Fruit fly (Drosophila melanogaster) whole organism, prepupa: ENCODE measurements around the gene CG15296.
A peak's percentile ranks its signal among the peaks of the same experiment; 100 is the strongest.

Experiments used
- Blimp-1 ChIP-seq: fragments of 200-800 bp; sonication (Bioruptor generic); optimal IDR thresholded peaks from 3 replicates; lab custom pipeline; 2017; ENCODE audit warnings: missing biosample characterization, missing genetic modification characterization, mild to moderate bottlenecking, moderate library complexity, missing genetic modification reagents
- CG10631 ChIP-seq: fragments of 200-800 bp; sonication (Bioruptor generic); optimal IDR thresholded peaks from 2 replicates; lab custom pipeline; 2016; ENCODE audit warnings: missing biosample characterization, missing genetic modification characterization
- CG10669 ChIP-seq: fragments of 200-800 bp; sonication (Bioruptor generic); optimal IDR thresholded peaks from 3 replicates; lab custom pipeline; 2018; ENCODE audit warnings: missing biosample characterization, mild to moderate bottlenecking, missing genetic modification characterization, moderate library complexity
- CG11294 ChIP-seq: fragments of 200-800 bp; sonication (Bioruptor generic); IDR thresholded peaks from 2 replicates; pipeline ENCODE4 v1.3.6; 2022; ENCODE audit warnings: missing biosample characterization, missing genetic modification characterization
- CG11762 ChIP-seq: fragments of 200-800 bp; sonication (Bioruptor generic); optimal IDR thresholded peaks from 3 replicates; lab custom pipeline; 2016; ENCODE audit warnings: missing biosample characterization, missing genetic modification characterization; ENCODE audit not compliant: insufficient read depth
- CG11902 ChIP-seq: fragments of 200-800 bp; sonication (Bioruptor generic); optimal IDR thresholded peaks from 3 replicates; lab custom pipeline; 2016; ENCODE audit warnings: missing biosample characterization, missing genetic modification characterization
- CG15336 ChIP-seq: fragments of 200-800 bp; sonication (Bioruptor generic); IDR thresholded peaks from 2 replicates; pipeline ENCODE4 v1.3.6; 2022; ENCODE audit warnings: missing biosample characterization, missing genetic modification characterization
- CG1621 ChIP-seq: fragments of 200-800 bp; sonication (Bioruptor generic); optimal IDR thresholded peaks from 3 replicates; lab custom pipeline; 2018; ENCODE audit warnings: missing biosample characterization, mild to moderate bottlenecking, missing genetic modification characterization
- CG16779 ChIP-seq: fragments of 200-800 bp; sonication (Bioruptor generic); optimal IDR thresholded peaks from 3 replicates; lab custom pipeline; 2017; ENCODE audit warnings: missing biosample characterization, mild to moderate bottlenecking, missing genetic modification characterization
- CG3032 ChIP-seq: fragments of 200-800 bp; optimal IDR thresholded peaks from 2 replicates; lab custom pipeline; 2019; ENCODE audit warnings: missing biosample characterization, mild to moderate bottlenecking, missing genetic modification characterization, moderate library complexity
- CG31627 ChIP-seq: fragments of 200-800 bp; sonication (Bioruptor generic); optimal IDR thresholded peaks from 3 replicates; lab custom pipeline; 2016; ENCODE audit warnings: missing biosample characterization, missing genetic modification characterization
- CG32006 ChIP-seq: fragments of 200-800 bp; sonication (Bioruptor generic); optimal IDR thresholded peaks from 3 replicates; lab custom pipeline; 2017; ENCODE audit warnings: missing biosample characterization, mild to moderate bottlenecking, missing genetic modification characterization
- CG34406 ChIP-seq: fragments of 200-800 bp; sonication (Bioruptor generic); optimal IDR thresholded peaks from 3 replicates; lab custom pipeline; 2016; ENCODE audit warnings: missing biosample characterization, missing genetic modification characterization
- CG6276 ChIP-seq: fragments of 200-800 bp; sonication (Bioruptor generic); optimal IDR thresholded peaks from 2 replicates; lab custom pipeline; 2017; ENCODE audit warnings: missing biosample characterization, mild to moderate bottlenecking, missing genetic modification characterization
- CG6792 ChIP-seq: fragments of 200-800 bp; sonication (Bioruptor generic); optimal IDR thresholded peaks from 3 replicates; lab custom pipeline; 2016; ENCODE audit warnings: missing biosample characterization, missing genetic modification characterization
- CG6854 ChIP-seq: fragments of 200-800 bp; sonication (Bioruptor generic); optimal IDR thresholded peaks from 2 replicates; lab custom pipeline; 2017; ENCODE audit warnings: missing biosample characterization, mild to moderate bottlenecking, missing genetic modification characterization
- CG7368 ChIP-seq: fragments of 200-800 bp; sonication (Bioruptor generic); optimal IDR thresholded peaks from 3 replicates; lab custom pipeline; 2016; ENCODE audit warnings: missing biosample characterization, missing genetic modification characterization
- CG8119 ChIP-seq: fragments of 200-800 bp; sonication (Bioruptor generic); IDR thresholded peaks from 3 replicates; pipeline ENCODE4 v1.3.6; 2022; ENCODE audit warnings: missing biosample characterization, missing genetic modification characterization
- CG8319 ChIP-seq: fragments of 200-800 bp; sonication (Bioruptor generic); optimal IDR thresholded peaks from 3 replicates; lab custom pipeline; 2016; ENCODE audit warnings: missing biosample characterization, missing genetic modification characterization
- CG8632 ChIP-seq: fragments of 200-800 bp; sonication (Bioruptor generic); optimal IDR thresholded peaks from 3 replicates; lab custom pipeline; 2016; ENCODE audit warnings: missing biosample characterization, missing genetic modification characterization
- Eip78C ChIP-seq: fragments of 200-800 bp; sonication (Bioruptor generic); peaks from one replicate; lab custom pipeline; 2016; ENCODE audit warnings: missing biosample characterization, missing genetic modification characterization
- Eip93F ChIP-seq: fragments of 200-800 bp; sonication (Bioruptor generic); optimal IDR thresholded peaks from 2 replicates; lab custom pipeline; 2016; ENCODE audit warnings: missing biosample characterization, mild to moderate bottlenecking, missing genetic modification characterization
- Ets21C ChIP-seq: fragments of 200-800 bp; sonication (Bioruptor generic); optimal IDR thresholded peaks from 3 replicates; lab custom pipeline; 2016; ENCODE audit warnings: missing biosample characterization, missing genetic modification characterization
- Hr38 ChIP-seq: sonication (Bioruptor generic); optimal IDR thresholded peaks from 2 replicates; lab custom pipeline; 2016; ENCODE audit warnings: missing biosample characterization, missing genetic modification characterization
- Hr4 ChIP-seq: fragments of 200-800 bp; sonication (Bioruptor generic); optimal IDR thresholded peaks from 3 replicates; lab custom pipeline; 2016; ENCODE audit warnings: missing biosample characterization, missing genetic modification characterization
- Lpt ChIP-seq: fragments of 200-800 bp; sonication (Bioruptor generic); optimal IDR thresholded peaks from 3 replicates; lab custom pipeline; 2016; ENCODE audit warnings: missing biosample characterization, missing genetic modification characterization
- Met ChIP-seq: fragments of 200-800 bp; sonication (Bioruptor generic); optimal IDR thresholded peaks from 3 replicates; lab custom pipeline; 2016; ENCODE audit warnings: missing biosample characterization, missing genetic modification characterization
- OdsH ChIP-seq: fragments of 200-800 bp; sonication (Bioruptor generic); optimal IDR thresholded peaks from 3 replicates; lab custom pipeline; 2016; ENCODE audit warnings: missing biosample characterization, missing genetic modification characterization
- Smox ChIP-seq: fragments of 200-800 bp; sonication (Bioruptor generic); optimal IDR thresholded peaks from 3 replicates; lab custom pipeline; 2016; ENCODE audit warnings: missing biosample characterization, missing genetic modification characterization
- Sox102F ChIP-seq: fragments of 200-800 bp; sonication (Bioruptor generic); optimal IDR thresholded peaks from 2 replicates; lab custom pipeline; 2016; ENCODE audit warnings: missing biosample characterization, mild to moderate bottlenecking, missing genetic modification characterization
- achi ChIP-seq: fragments of 200-800 bp; sonication (Bioruptor generic); optimal IDR thresholded peaks from 3 replicates; lab custom pipeline; 2016; ENCODE audit warnings: missing biosample characterization, missing genetic modification characterization
- acj6 ChIP-seq: fragments of 200-800 bp; sonication (Bioruptor generic); optimal IDR thresholded peaks from 3 replicates; lab custom pipeline; 2016; ENCODE audit warnings: missing biosample characterization, missing genetic modification characterization
- cyc ChIP-seq: fragments of 200-800 bp; sonication (Bioruptor generic); optimal IDR thresholded peaks from 3 replicates; lab custom pipeline; 2016; ENCODE audit warnings: missing biosample characterization, missing genetic modification characterization
- dsx ChIP-seq: fragments of 200-800 bp; optimal IDR thresholded peaks from 3 replicates; lab custom pipeline; 2019; ENCODE audit warnings: missing biosample characterization, mild to moderate bottlenecking, missing genetic modification characterization, moderate library complexity; ENCODE audit not compliant: poor library complexity, severe bottlenecking
- fd85E ChIP-seq: fragments of 200-800 bp; sonication (Bioruptor generic); optimal IDR thresholded peaks from 3 replicates; lab custom pipeline; 2016; ENCODE audit warnings: missing biosample characterization, missing genetic modification characterization
- fkh ChIP-seq: fragments of 200-800 bp; sonication (Bioruptor generic); optimal IDR thresholded peaks from 3 replicates; lab custom pipeline; 2017; ENCODE audit warnings: missing biosample characterization, mild to moderate bottlenecking, missing genetic modification characterization, moderate library complexity
- lz ChIP-seq: fragments of 200-800 bp; sonication (Bioruptor generic); optimal IDR thresholded peaks from 3 replicates; lab custom pipeline; 2016; ENCODE audit warnings: missing biosample characterization, missing genetic modification characterization
- ss ChIP-seq, 2 experiments: fragments of 200-800 bp; sonication (Bioruptor generic); optimal IDR thresholded peaks; 2 replicates in 1 of 2; 3 replicates in 1 of 2; lab custom pipeline; 2017 to 2018; ENCODE audit warnings: mild to moderate bottlenecking in 2 of 2, missing biosample characterization in 2 of 2, missing genetic modification characterization in 2 of 2, moderate library complexity in 1 of 2

Gene CG15296

dm6 chrX:10557432-10557831, 9.0 kb downstream of the CG15296 start (continued):
- TF ChIP-seq CG31627 (GFP tag; lab: Kevin White, UChicago), result peak; percentile 86
- TF ChIP-seq achi, result peak; percentile 93
- TF ChIP-seq CG32006, result peak; percentile 98
- TF ChIP-seq CG8319 (GFP tag; lab: Kevin White, UChicago), result peak; percentile 82
- peak; percentile 83 for TF ChIP-seq CG8632 (GFP tag; lab: Kevin White, UChicago)
- TF ChIP-seq CG3032 (tag; lab: Kevin White, UChicago), result peak; percentile 64
- TF ChIP-seq Blimp-1, result peak; percentile 82
- peak; percentile 58 for TF ChIP-seq dsx
- peak; percentile 93 for TF ChIP-seq Sox102F (GFP tag; lab: Kevin White, UChicago)
- TF ChIP-seq Eip93F (GFP tag; lab: Kevin White, UChicago), result peak; percentile 53
- peak; percentile 87 for TF ChIP-seq CG11762
- TF ChIP-seq CG10631 (GFP tag; lab: Kevin White, UChicago), result peak; percentile 89
- peak; percentile 33 for TF ChIP-seq fd85E (GFP tag; lab: Kevin White, UChicago)
- TF ChIP-seq CG16779 (tag; lab: Kevin White, UChicago), result peak; percentile 74
- peak; percentile 91 for TF ChIP-seq CG34406 (GFP tag; lab: Kevin White, UChicago)
- peak; percentile 91 for TF ChIP-seq Smox (GFP tag; lab: Kevin White, UChicago)
- peak; percentile 96 for TF ChIP-seq CG8119 (GFP tag; lab: Robert Waterston, UW)
- TF ChIP-seq Hr4 (GFP tag; lab: Kevin White, UChicago), result peak; percentile 93
- TF ChIP-seq CG6276 (GFP tag; lab: Kevin White, UChicago), result peak; percentile 95
- TF ChIP-seq ss (GFP tag; optimal IDR thresholded peaks at IDR 0.05; lab: Kevin White, UChicago), result peak; percentile 41 to 69
- TF ChIP-seq lz, result peak; percentile 91
- peak; percentile 75 for TF ChIP-seq CG11902
- peak; percentile 50 for TF ChIP-seq CG11294 (GFP tag; lab: Robert Waterston, UW)
- peak; percentile 57 for TF ChIP-seq CG1621 (tag; lab: Kevin White, UChicago)
- TF ChIP-seq cyc (GFP tag; lab: Kevin White, UChicago), result peak; percentile 85
- TF ChIP-seq acj6 (GFP tag; lab: Kevin White, UChicago), result peak; percentile 91
- TF ChIP-seq Met (GFP tag; lab: Kevin White, UChicago), result peak; percentile 93
- peak; percentile 95 for TF ChIP-seq Lpt (GFP tag; lab: Kevin White, UChicago)
- TF ChIP-seq, all 60 proteins: peak for 58

- TF ChIP-seq CG8319 (GFP tag; lab: Kevin White, UChicago) (no peak), Met (GFP tag; lab: Kevin White, UChicago) (no peak), fkh (no peak), CG8119 (GFP tag; lab: Robert Waterston, UW) (0 out of 3 replicates have a peak, but pooled peaks have one; percentile 17), Sox102F (GFP tag; lab: Kevin White, UChicago) (no peak), Eip78C (GFP tag; lab: Kevin White, UChicago) (peak; percentile 51), OdsH (GFP tag; lab: Kevin White, UChicago) (no peak), Ets21C (GFP tag; lab: Kevin White, UChicago) (no peak)
- TF ChIP-seq, all 60 proteins: peak for 2
These were observed 17.3 kb downstream of the CG15296 start for dm6 chrX:10549050-10549449.

- TF ChIP-seq CG15336 (GFP tag; lab: Robert Waterston, UW), result no peak
- TF ChIP-seq achi, result no peak
- TF ChIP-seq CG3032 (tag; lab: Kevin White, UChicago), result no peak
- TF ChIP-seq CG1621 (tag; lab: Kevin White, UChicago), result no peak
- TF ChIP-seq CG32006, result no peak
- no peak for TF ChIP-seq CG7368 (GFP tag; lab: Kevin White, UChicago)
- TF ChIP-seq CG6854 (GFP tag; lab: Kevin White, UChicago), result no peak
- no peak for TF ChIP-seq Hr38 (GFP tag; lab: Kevin White, UChicago)
- TF ChIP-seq Met (GFP tag; lab: Kevin White, UChicago), result no peak
- TF ChIP-seq dsx, result no peak
- TF ChIP-seq cyc (GFP tag; lab: Kevin White, UChicago), result no peak
- TF ChIP-seq CG8632 (GFP tag; lab: Kevin White, UChicago), result no peak
- TF ChIP-seq CG6792 (GFP tag; lab: Kevin White, UChicago), result no peak
- TF ChIP-seq CG10669 (GFP tag; lab: Kevin White, UChicago), result no peak
- TF ChIP-seq ss (GFP tag; optimal IDR thresholded peaks at IDR 0.05; lab: Kevin White, UChicago), result no peak
- no peak for TF ChIP-seq CG34406 (GFP tag; lab: Kevin White, UChicago)
- no peak for TF ChIP-seq Lpt (GFP tag; lab: Kevin White, UChicago)
These were observed 18.6 kb downstream of the CG15296 start for dm6 chrX:10547857-10548135.
